Fruit fly (Drosophila melanogaster) whole organism, embryonic: ENCODE measurements around the gene Elo68alpha.

Experiments
- Bdp1 ChIP-seq: fragments of 200-800 bp; sonication (Bioruptor generic); optimal IDR thresholded peaks from 3 replicates; lab custom pipeline; 2016; ENCODE audit warnings: missing biosample characterization, missing genetic modification characterization
- C15 ChIP-seq: fragments of 200-800 bp; sonication (Bioruptor generic); IDR thresholded peaks from 3 replicates; pipeline ENCODE4 v1.3.6; 2022; ENCODE audit warnings: missing biosample characterization, missing genetic modification characterization
- CG10267 ChIP-seq: fragments of 200-800 bp; sonication (Bioruptor generic); optimal IDR thresholded peaks from 2 replicates; lab custom pipeline; 2018; ENCODE audit warnings: missing biosample characterization, mild to moderate bottlenecking, missing genetic modification characterization, moderate library complexity
- CG10565 ChIP-seq: fragments of 200-800 bp; sonication (Bioruptor generic); optimal IDR thresholded peaks from 3 replicates; lab custom pipeline; 2016; ENCODE audit warnings: missing biosample characterization, mild to moderate bottlenecking, missing genetic modification characterization
- CG12391 ChIP-seq: fragments of 200-800 bp; sonication (Bioruptor generic); optimal IDR thresholded peaks from 3 replicates; lab custom pipeline; 2018; ENCODE audit warnings: missing biosample characterization, mild to moderate bottlenecking, missing genetic modification characterization, moderate library complexity
- CG12744 ChIP-seq: fragments of 200-800 bp; sonication (Bioruptor generic); optimal IDR thresholded peaks from 2 replicates; lab custom pipeline; 2016; ENCODE audit warnings: missing biosample characterization, missing genetic modification characterization
- CG16863 ChIP-seq: fragments of 200-800 bp; sonication (Bioruptor generic); optimal IDR thresholded peaks from 3 replicates; lab custom pipeline; 2016; ENCODE audit warnings: missing biosample characterization, missing genetic modification characterization
- CG17802 ChIP-seq: fragments of 200-800 bp; sonication (Bioruptor generic); optimal IDR thresholded peaks from 2 replicates; lab custom pipeline; 2018; ENCODE audit warnings: missing biosample characterization, mild to moderate bottlenecking, missing genetic modification characterization, moderate library complexity
- CG17829 ChIP-seq: fragments of 200-800 bp; optimal IDR thresholded peaks from 2 replicates; lab custom pipeline; 2019; ENCODE audit warnings: missing biosample characterization, mild to moderate bottlenecking, missing genetic modification characterization, moderate library complexity
- CG31441 ChIP-seq: fragments of 200-800 bp; sonication (Bioruptor generic); IDR thresholded peaks from 2 replicates; pipeline ENCODE4 v1.3.6; 2022; ENCODE audit warnings: missing biosample characterization, missing genetic modification characterization
- CG34376 ChIP-seq: fragments of 200-800 bp; sonication (Bioruptor generic); optimal IDR thresholded peaks from 2 replicates; lab custom pipeline; 2018; ENCODE audit warnings: missing biosample characterization, mild to moderate bottlenecking, missing genetic modification characterization
- CG3995 ChIP-seq: fragments of 200-800 bp; sonication (Bioruptor generic); optimal IDR thresholded peaks from 3 replicates; lab custom pipeline; 2016; ENCODE audit warnings: missing biosample characterization, missing genetic modification characterization
- CG4282 ChIP-seq: fragments of 200-800 bp; sonication (Bioruptor generic); optimal IDR thresholded peaks from 2 replicates; lab custom pipeline; 2016; ENCODE audit warnings: missing biosample characterization, missing genetic modification characterization
- CG4404 ChIP-seq: fragments of 200-800 bp; sonication (Bioruptor generic); IDR thresholded peaks from 2 replicates; pipeline ENCODE4 v1.3.6; 2022; ENCODE audit warnings: missing biosample characterization, missing genetic modification characterization
- CG4617 ChIP-seq: fragments of 200-800 bp; sonication (Bioruptor generic); optimal IDR thresholded peaks from 3 replicates; lab custom pipeline; 2016; ENCODE audit warnings: missing biosample characterization, missing genetic modification characterization, borderline replicate concordance
- CG9932 ChIP-seq: fragments of 200-800 bp; sonication (Bioruptor generic); IDR thresholded peaks from 2 replicates; pipeline ENCODE4 v1.3.6; 2022; ENCODE audit warnings: missing biosample characterization, missing genetic modification characterization
- Dfd ChIP-seq, 2 experiments: fragments of >200 bp; optimal IDR thresholded peaks; 2 replicates each; lab custom pipeline; 2017; ENCODE audit warnings: missing biosample characterization in 2 of 2, missing genetic modification characterization in 2 of 2
- Dll ChIP-seq: fragments of 200-800 bp; sonication (Bioruptor generic); IDR thresholded peaks from 4 replicates; pipeline ENCODE4 v1.3.6; 2022; ENCODE audit warnings: missing biosample characterization, missing genetic modification characterization; ENCODE audit not compliant: partially characterized antibody
- Ets65A ChIP-seq: fragments of 200-800 bp; sonication (Bioruptor generic); peaks from one replicate; lab custom pipeline; 2016; ENCODE audit warnings: missing biosample characterization, missing genetic modification characterization
- Gug ChIP-seq: fragments of 200-800 bp; sonication (Bioruptor generic); IDR thresholded peaks from 4 replicates; pipeline ENCODE4 v1.3.6; 2022; ENCODE audit warnings: missing biosample characterization, missing genetic modification characterization
- HLH3B ChIP-seq: fragments of 200-800 bp; sonication (Bioruptor generic); IDR thresholded peaks from 2 replicates; pipeline ENCODE4 v1.3.6; 2022; ENCODE audit warnings: missing biosample characterization, missing genetic modification characterization
- MBD-R2 ChIP-seq: fragments of 200-800 bp; sonication (Bioruptor generic); IDR thresholded peaks from 2 replicates; pipeline ENCODE4 v1.3.6; 2022; ENCODE audit warnings: missing biosample characterization, missing genetic modification characterization
- Myb ChIP-seq: fragments of 200-800 bp; sonication (Bioruptor generic); optimal IDR thresholded peaks from 2 replicates; lab custom pipeline; 2016; ENCODE audit warnings: missing biosample characterization, missing genetic modification characterization
- NfI ChIP-seq: fragments of 200-800 bp; sonication (Bioruptor generic); optimal IDR thresholded peaks from 3 replicates; lab custom pipeline; 2018; ENCODE audit warnings: missing biosample characterization, mild to moderate bottlenecking, missing genetic modification characterization, moderate library complexity
- Ptx1 ChIP-seq: fragments of 200-800 bp; sonication (Bioruptor generic); IDR thresholded peaks from 2 replicates; pipeline ENCODE4 v1.3.6; 2022; ENCODE audit warnings: missing biosample characterization, missing genetic modification characterization
- Ravus ChIP-seq: fragments of 200-800 bp; sonication (Bioruptor generic); IDR thresholded peaks from 2 replicates; pipeline ENCODE4 v1.3.6; 2022; ENCODE audit warnings: missing biosample characterization, missing genetic modification characterization
- Sry-δ ChIP-seq: fragments of 200-800 bp; sonication (Bioruptor generic); optimal IDR thresholded peaks from 2 replicates; lab custom pipeline; 2016; ENCODE audit warnings: missing biosample characterization, missing genetic modification characterization
- TFAM ChIP-seq: fragments of 200-800 bp; sonication (Bioruptor generic); optimal IDR thresholded peaks from 2 replicates; lab custom pipeline; 2017; ENCODE audit warnings: missing biosample characterization, missing genetic modification characterization, inconsistent platforms
- al ChIP-seq: fragments of 200-800 bp; sonication (Bioruptor generic); IDR thresholded peaks from 2 replicates; pipeline ENCODE4 v1.3.6; 2022; ENCODE audit warnings: missing biosample characterization, missing genetic modification characterization
- az2 ChIP-seq: fragments of 200-800 bp; sonication (Bioruptor generic); optimal IDR thresholded peaks from 3 replicates; lab custom pipeline; 2016; ENCODE audit warnings: missing biosample characterization, missing genetic modification characterization
- bab2 ChIP-seq: fragments of 200-800 bp; sonication (Bioruptor generic); optimal IDR thresholded peaks from 2 replicates; lab custom pipeline; 2016; ENCODE audit warnings: missing biosample characterization, missing genetic modification characterization
- dmrt11E ChIP-seq: fragments of 200-800 bp; sonication (Bioruptor generic); optimal IDR thresholded peaks from 3 replicates; lab custom pipeline; 2018; ENCODE audit warnings: missing biosample characterization, mild to moderate bottlenecking, missing genetic modification characterization, moderate library complexity
- dpn ChIP-seq, 2 experiments: fragments of 200-800 bp; sonication (Bioruptor generic); optimal IDR thresholded peaks; 3 replicates each; lab custom pipeline; 2016; ENCODE audit warnings: missing biosample characterization in 2 of 2, missing genetic modification characterization in 2 of 2
- ewg ChIP-seq: fragments of 200-800 bp; sonication (Bioruptor generic); optimal IDR thresholded peaks from 3 replicates; lab custom pipeline; 2017; ENCODE audit warnings: mild to moderate bottlenecking, missing biosample characterization, missing genetic modification reagents, missing genetic modification characterization
- gsb ChIP-seq: fragments of 200-800 bp; sonication (Bioruptor generic); IDR thresholded peaks from 2 replicates; pipeline ENCODE4 v1.3.6; 2022; ENCODE audit warnings: missing biosample characterization, missing genetic modification characterization
- jigr1 ChIP-seq: fragments of 200-800 bp; sonication (Bioruptor generic); IDR thresholded peaks from 3 replicates; pipeline ENCODE4 v1.3.6; 2022; ENCODE audit warnings: missing biosample characterization, missing genetic modification characterization
- jing ChIP-seq: fragments of 200-800 bp; sonication (Bioruptor generic); optimal IDR thresholded peaks from 2 replicates; lab custom pipeline; 2018; ENCODE audit warnings: missing biosample characterization, mild to moderate bottlenecking, missing genetic modification characterization
- lilli ChIP-seq: fragments of 200-800 bp; sonication (Bioruptor generic); optimal IDR thresholded peaks from 3 replicates; lab custom pipeline; 2016; ENCODE audit warnings: missing biosample characterization, missing genetic modification characterization
- lmd ChIP-seq: fragments of 200-800 bp; sonication (Bioruptor generic); IDR thresholded peaks from 2 replicates; pipeline ENCODE4 v1.3.6; 2022; ENCODE audit warnings: missing biosample characterization, missing genetic modification characterization
- luna ChIP-seq: fragments of 200-800 bp; sonication (Bioruptor generic); optimal IDR thresholded peaks from 2 replicates; lab custom pipeline; 2016; ENCODE audit warnings: missing biosample characterization, missing genetic modification characterization
- otp ChIP-seq: fragments of 200-800 bp; sonication (Bioruptor generic); IDR thresholded peaks from 3 replicates; pipeline ENCODE4, ENCODE4 v1.3.6; 2022; ENCODE audit warnings: missing biosample characterization, missing genetic modification characterization
- p53 ChIP-seq: fragments of 200-800 bp; sonication (Bioruptor generic); optimal IDR thresholded peaks from 2 replicates; lab custom pipeline; 2016; ENCODE audit warnings: missing biosample characterization, missing genetic modification characterization
- rib ChIP-seq: fragments of 200-800 bp; sonication (Bioruptor generic); IDR thresholded peaks from 2 replicates; pipeline ENCODE4 v1.3.6; 2022; ENCODE audit warnings: missing biosample characterization, missing genetic modification characterization
- row ChIP-seq: fragments of 200-800 bp; sonication (Bioruptor generic); IDR thresholded peaks from 3 replicates; pipeline ENCODE4 v1.3.6; 2022; ENCODE audit warnings: missing biosample characterization, missing genetic modification characterization
- sens ChIP-seq: fragments of 200-800 bp; sonication (Bioruptor generic); peaks from one replicate; lab custom pipeline; 2016; ENCODE audit warnings: missing biosample characterization, missing genetic modification characterization
- tap ChIP-seq: fragments of 200-800 bp; optimal IDR thresholded peaks from 3 replicates; lab custom pipeline; 2019; ENCODE audit warnings: missing biosample characterization, mild to moderate bottlenecking, missing genetic modification characterization, moderate library complexity
- toy ChIP-seq: fragments of 200-800 bp; sonication (Bioruptor generic); IDR thresholded peaks from 2 replicates; pipeline ENCODE4 v1.3.6; 2022; ENCODE audit warnings: missing biosample characterization, missing genetic modification characterization
- unc-4 ChIP-seq: fragments of 200-800 bp; sonication (Bioruptor generic); IDR thresholded peaks from 2 replicates; pipeline ENCODE4 v1.3.6; 2022; ENCODE audit warnings: missing biosample characterization, missing genetic modification characterization; ENCODE audit not compliant: partially characterized antibody
- wek ChIP-seq: fragments of 200-800 bp; sonication (Bioruptor generic); optimal IDR thresholded peaks from 3 replicates; lab custom pipeline; 2018; ENCODE audit warnings: missing biosample characterization, mild to moderate bottlenecking, missing genetic modification characterization, moderate library complexity
- zfh2 ChIP-seq: fragments of 200-800 bp; sonication (Bioruptor generic); optimal IDR thresholded peaks from 2 replicates; lab custom pipeline; 2016; ENCODE audit warnings: missing biosample characterization, missing genetic modification characterization

Elo68alpha gene

DNA sequence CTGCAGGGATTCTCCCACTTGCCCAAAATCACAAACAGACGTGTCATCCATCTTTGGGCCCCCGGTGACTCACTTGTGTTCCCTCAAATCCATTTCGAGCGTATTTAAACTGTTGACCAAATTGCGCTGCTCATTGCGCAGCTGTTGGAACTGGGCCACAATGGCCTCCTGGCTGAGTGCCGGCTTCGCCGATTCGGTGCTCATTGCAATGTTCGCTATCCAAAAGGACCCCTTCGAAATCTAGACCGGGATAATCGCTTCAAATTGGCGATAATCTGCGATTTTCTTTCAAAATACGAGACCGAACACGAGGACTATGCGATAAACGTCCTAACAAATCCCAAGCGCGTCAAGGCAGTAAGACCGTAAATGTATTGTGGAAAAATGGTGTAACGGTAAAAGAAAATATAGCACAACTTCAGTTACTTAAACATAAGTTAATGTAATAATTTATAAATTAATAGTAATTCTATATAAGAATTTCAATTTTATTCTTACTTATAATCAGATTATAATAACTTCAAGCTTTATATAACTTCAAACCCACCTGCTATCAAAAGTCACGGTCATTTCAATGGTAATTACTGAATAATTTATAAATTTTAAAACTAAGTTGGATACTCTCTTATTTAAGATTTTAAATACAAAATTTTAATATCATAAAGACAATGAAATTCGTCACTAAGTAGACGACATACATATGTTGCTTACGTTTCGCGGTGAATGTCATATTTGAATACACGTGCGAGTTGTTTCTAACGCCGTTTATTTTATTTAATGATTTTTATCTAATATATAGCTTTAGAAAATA, 28.6 kb downstream of the Elo68alpha start, which contains the start of the genes Pfdn2 and Noc1 (continued):
- TF ChIP-seq CG17802 (tag; lab: Kevin White, UChicago) (no peak), CG10267 (tag; lab: Kevin White, UChicago) (peak; percentile 60), MBD-R2 (peak; percentile 34; the same call in 1 of the 2 replicates), zfh2 (peak; percentile 27), lmd (GFP tag; lab: Robert Waterston, UW) (peak; percentile 49), CG4404 (0 out of 2 replicates have a peak, but pooled peaks have one; percentile 29), lilli (GFP tag; lab: Kevin White, UChicago) (peak; percentile 45), wek (GFP tag; lab: Kevin White, UChicago) (no peak), Myb (GFP tag; lab: Kevin White, UChicago) (no peak), CG4282 (GFP tag; lab: Kevin White, UChicago) (no peak), gsb (GFP tag; lab: Robert Waterston, UW) (no peak), otp (GFP tag; lab: Robert Waterston, UW) (no peak), ewg (GFP tag; lab: Kevin White, UChicago) (peak; percentile 53), dmrt11E (tag; lab: Kevin White, UChicago) (peak; percentile 68), Ravus (GFP tag; lab: Robert Waterston, UW) (no peak), az2 (GFP tag; lab: Kevin White, UChicago) (peak; percentile 61), CG12391 (tag; lab: Kevin White, UChicago) (peak; percentile 89), CG10565 (GFP tag; lab: Kevin White, UChicago) (no peak), unc-4 (no peak), Bdp1 (no peak), Dfd (GFP tag; optimal IDR thresholded peaks at IDR 0.05; lab: Kevin White, UChicago) (no peak), sens (GFP tag; lab: Kevin White, UChicago) (no peak), rib (no peak), Ptx1 (GFP tag; lab: Robert Waterston, UW) (peak; percentile 57; the same call in 1 of the 2 replicates), bab2 (GFP tag; lab: Kevin White, UChicago) (no peak), HLH3B (GFP tag; lab: Robert Waterston, UW) (no peak), CG16863 (GFP tag; lab: Kevin White, UChicago) (no peak), p53 (GFP tag; lab: Kevin White, UChicago) (no peak), NfI (GFP tag; lab: Kevin White, UChicago) (peak; percentile 41), Dll (GFP tag; lab: Robert Waterston, UW) (no peak), CG12744 (GFP tag; lab: Kevin White, UChicago) (no peak), toy (GFP tag; lab: Robert Waterston, UW) (no peak), CG34376 (GFP tag; lab: Kevin White, UChicago) (no peak), jing (GFP tag; lab: Kevin White, UChicago) (no peak), CG4617 (peak; percentile 59), CG3995 (GFP tag; lab: Kevin White, UChicago) (peak; percentile 60), al (GFP tag; lab: Robert Waterston, UW) (peak; percentile 60; the same call in 1 of the 2 replicates), CG9932 (GFP tag; lab: Robert Waterston, UW) (peak; percentile 73), CG31441 (GFP tag; lab: Robert Waterston, UW) (no peak), jigr1 (GFP tag; lab: Robert Waterston, UW) (0 out of 3 replicates have a peak, but pooled peaks have one; percentile 27), tap (no peak), CG17829 (tag; lab: Kevin White, UChicago) (peak; percentile 55), C15 (GFP tag; lab: Robert Waterston, UW) (0 out of 3 replicates have a peak, but pooled peaks have one; percentile 18), luna (GFP tag; lab: Kevin White, UChicago) (no peak), Gug (GFP tag; lab: Robert Waterston, UW) (0 out of 4 replicates have a peak, but pooled peaks have one; percentile 33), dpn (GFP tag; optimal IDR thresholded peaks at IDR 0.05; lab: Kevin White, UChicago) (peak in 1 of 2 experiments; percentile 67), TFAM (GFP tag; lab: Kevin White, UChicago) (no peak), Ets65A (GFP tag; lab: Kevin White, UChicago) (peak; percentile 83), Sry-δ (GFP tag; lab: Kevin White, UChicago) (no peak), row (GFP tag; lab: Robert Waterston, UW) (peak; percentile 87)
